Fruit fly (Drosophila melanogaster) whole organism, wandering third instar larva: ENCODE results near the gene CG33288.

Source experiments
- Abd-B ChIP-seq: fragments of >200 bp; optimal IDR thresholded peaks from 2 replicates; lab custom pipeline; 2017; ENCODE audit warnings: missing biosample characterization, missing genetic modification characterization
- CG32264 ChIP-seq: fragments of 200-800 bp; sonication (Bioruptor generic); optimal IDR thresholded peaks from 2 replicates; lab custom pipeline; 2016; ENCODE audit warnings: missing biosample characterization, missing genetic modification characterization
- CG9705 ChIP-seq: fragments of 200-800 bp; sonication (Bioruptor generic); optimal IDR thresholded peaks from 2 replicates; lab custom pipeline; 2018; ENCODE audit warnings: missing biosample characterization, mild to moderate bottlenecking, missing genetic modification characterization
- CrebA ChIP-seq: fragments of 200-800 bp; sonication (Bioruptor generic); optimal IDR thresholded peaks from 2 replicates; lab custom pipeline; 2016; ENCODE audit warnings: missing biosample characterization, mild to moderate bottlenecking, missing genetic modification characterization, borderline replicate concordance
- Dfd ChIP-seq: fragments of >200 bp; optimal IDR thresholded peaks from 2 replicates; lab custom pipeline; 2017; ENCODE audit warnings: missing biosample characterization, missing genetic modification characterization
- Dif ChIP-seq: fragments of 200-275, 200-300 bp; sonication (Bioruptor generic); optimal IDR thresholded peaks from 2 replicates; lab custom pipeline; 2018; ENCODE audit warnings: missing biosample characterization, missing genetic modification characterization; ENCODE audit not compliant: partially characterized antibody
- GATAd ChIP-seq: sonication (Bioruptor generic); optimal IDR thresholded peaks from 2 replicates; lab custom pipeline; 2016; ENCODE audit warnings: missing biosample characterization, missing genetic modification characterization
- HLH106 ChIP-seq: fragments of 200-800 bp; optimal IDR thresholded peaks from 3 replicates; lab custom pipeline; 2019; ENCODE audit warnings: missing biosample characterization, mild to moderate bottlenecking, missing genetic modification characterization, moderate library complexity
- Hr78 ChIP-seq: fragments of >200 bp; optimal IDR thresholded peaks from 2 replicates; lab custom pipeline; 2017; ENCODE audit warnings: missing biosample characterization, missing genetic modification characterization
- Hr83 ChIP-seq: fragments of 200-300 bp; sonication (Bioruptor generic); optimal IDR thresholded peaks from 2 replicates; lab custom pipeline; 2016; ENCODE audit warnings: missing biosample characterization, mild to moderate bottlenecking, missing genetic modification characterization, moderate library complexity; ENCODE audit not compliant: poor library complexity, severe bottlenecking
- Jra ChIP-seq: sonication (Bioruptor generic); optimal IDR thresholded peaks from 2 replicates; lab custom pipeline; 2016; ENCODE audit warnings: missing biosample characterization, missing genetic modification characterization
- Mio ChIP-seq: sonication (Bioruptor generic); optimal IDR thresholded peaks from 2 replicates; lab custom pipeline; 2016; ENCODE audit warnings: missing biosample characterization, missing genetic modification characterization
- Myc ChIP-seq: fragments of >200 bp; optimal IDR thresholded peaks from 2 replicates; lab custom pipeline; 2017
- N ChIP-seq: fragments of >200 bp; optimal IDR thresholded peaks from 2 replicates; lab custom pipeline; 2018; ENCODE audit warnings: missing biosample characterization, missing external identifiers, missing genetic modification characterization
- OdsH ChIP-seq: fragments of 200-800 bp; sonication (Bioruptor generic); optimal IDR thresholded peaks from 2 replicates; lab custom pipeline; 2016; ENCODE audit warnings: missing biosample characterization, mild to moderate bottlenecking, missing genetic modification characterization
- Rel ChIP-seq, 2 experiments: fragments of 200-800 bp; sonication (Bioruptor generic) in 1 of 2; optimal IDR thresholded peaks; 2 replicates in 1 of 2; 3 replicates in 1 of 2; lab custom pipeline; 2016 to 2019; ENCODE audit warnings: mild to moderate bottlenecking in 2 of 2, missing biosample characterization in 2 of 2, missing genetic modification characterization in 2 of 2, moderate library complexity in 1 of 2
- Sp1 ChIP-seq: fragments of 200-800 bp; sonication (Bioruptor generic); optimal IDR thresholded peaks from 3 replicates; lab custom pipeline; 2019; ENCODE audit warnings: missing biosample characterization, mild to moderate bottlenecking, missing genetic modification characterization, moderate library complexity
- Vsx2 ChIP-seq: fragments of 200-300, 225-300 bp; sonication (Bioruptor generic); optimal IDR thresholded peaks from 2 replicates; lab custom pipeline; 2018; ENCODE audit warnings: missing biosample characterization, missing genetic modification characterization; ENCODE audit not compliant: partially characterized antibody
- br ChIP-seq: fragments of 200-800 bp; sonication (Bioruptor generic); optimal IDR thresholded peaks from 2 replicates; lab custom pipeline; 2016; ENCODE audit warnings: missing biosample characterization, missing genetic modification characterization
- brk ChIP-seq: fragments of 200-800 bp; sonication (Bioruptor generic); optimal IDR thresholded peaks from 2 replicates; lab custom pipeline; 2016; ENCODE audit warnings: missing biosample characterization, mild to moderate bottlenecking, missing genetic modification characterization
- dl ChIP-seq, 2 experiments: fragments of 175-275, 200-275 bp in 1 of 2; fragments of 200-275 bp in 1 of 2; sonication (Bioruptor generic); optimal IDR thresholded peaks; lab custom pipeline; 2018; ENCODE audit warnings: mild to moderate bottlenecking in 2 of 2, missing biosample characterization in 2 of 2, missing genetic modification characterization in 2 of 2, moderate library complexity in 2 of 2; ENCODE audit not compliant: partially characterized antibody in 2 of 2, insufficient read depth in 1 of 2
- dmrt93B ChIP-seq: fragments of 200-800 bp; sonication (Bioruptor generic); optimal IDR thresholded peaks from 2 replicates; lab custom pipeline; 2018; ENCODE audit warnings: missing biosample characterization, mild to moderate bottlenecking, missing genetic modification characterization
- dsf ChIP-seq: sonication (Bioruptor generic); optimal IDR thresholded peaks from 2 replicates; lab custom pipeline; 2016; ENCODE audit warnings: missing biosample characterization, missing genetic modification characterization, borderline replicate concordance
- ey ChIP-seq: fragments of 200-800 bp; sonication (Bioruptor generic); optimal IDR thresholded peaks from 2 replicates; lab custom pipeline; 2016; ENCODE audit warnings: missing biosample characterization, missing genetic modification characterization
- foxo ChIP-seq, 2 experiments: fragments of 200-800 bp; sonication (Bioruptor generic); optimal IDR thresholded peaks; 2 replicates in 1 of 2; 3 replicates in 1 of 2; lab custom pipeline; 2016 to 2017; ENCODE audit warnings: missing biosample characterization in 2 of 2, missing genetic modification characterization in 2 of 2
- fru ChIP-seq: fragments of 200-800 bp; sonication (Bioruptor generic); optimal IDR thresholded peaks from 3 replicates; lab custom pipeline; 2016; ENCODE audit warnings: missing biosample characterization, mild to moderate bottlenecking, missing genetic modification characterization
- h ChIP-seq: fragments of 200-800 bp; sonication (Bioruptor generic); optimal IDR thresholded peaks from 3 replicates; lab custom pipeline; 2016; ENCODE audit warnings: missing biosample characterization, mild to moderate bottlenecking, missing genetic modification characterization
- jim ChIP-seq: fragments of 175-275, 200-325 bp; sonication (Bioruptor generic); optimal IDR thresholded peaks from 2 replicates; lab custom pipeline; 2016; ENCODE audit warnings: missing biosample characterization, mild to moderate bottlenecking, missing genetic modification characterization
- lola ChIP-seq: fragments of >200 bp; optimal IDR thresholded peaks from 2 replicates; lab custom pipeline; 2017; ENCODE audit warnings: missing biosample characterization, missing genetic modification characterization
- psq ChIP-seq: fragments of 200-800 bp; sonication (Bioruptor generic); optimal IDR thresholded peaks from 3 replicates; lab custom pipeline; 2017; ENCODE audit warnings: missing biosample characterization, mild to moderate bottlenecking, missing genetic modification characterization, moderate library complexity
- rgr ChIP-seq: fragments of 200-800 bp; sonication (Bioruptor generic); optimal IDR thresholded peaks from 3 replicates; lab custom pipeline; 2016; ENCODE audit warnings: missing biosample characterization, mild to moderate bottlenecking, missing genetic modification characterization
- sage ChIP-seq: fragments of 200-800 bp; sonication (Bioruptor generic); optimal IDR thresholded peaks from 2 replicates; lab custom pipeline; 2016; ENCODE audit warnings: missing biosample characterization, mild to moderate bottlenecking, missing genetic modification characterization
- sv ChIP-seq: fragments of 200-800 bp; sonication (Bioruptor generic); optimal IDR thresholded peaks from 3 replicates; lab custom pipeline; 2016; ENCODE audit warnings: missing biosample characterization, missing genetic modification characterization
- usp ChIP-seq: fragments of >200 bp; optimal IDR thresholded peaks from 2 replicates; lab custom pipeline; 2017; ENCODE audit warnings: missing biosample characterization, missing genetic modification characterization
- woc ChIP-seq: sonication (Bioruptor generic); optimal IDR thresholded peaks from 2 replicates; lab custom pipeline; 2016; ENCODE audit warnings: missing biosample characterization, mild to moderate bottlenecking, missing genetic modification characterization

CG33288 gene

dm6 chr3L:21433098-21433497 lies 5.5 kb downstream of the CG33288 start, which contains the start of the genes barc and Aef1:
Gene barc (minus strand): TSS chr3L:21433134.
Gene Aef1 (plus strand): TSS chr3L:21433422.
- no peak for TF ChIP-seq Hr78 (GFP tag; lab: Kevin White, UChicago)
- no peak for TF ChIP-seq N (GFP tag; lab: Kevin White, UChicago)
- no peak for TF ChIP-seq sage (GFP tag; lab: Kevin White, UChicago)
- no peak for TF ChIP-seq Jra (GFP tag; lab: Kevin White, UChicago)
- TF ChIP-seq br (GFP tag; lab: Kevin White, UChicago) = peak; percentile 83
- TF ChIP-seq dmrt93B (GFP tag; lab: Kevin White, UChicago) = peak; percentile 85
- peak; percentile 90 for TF ChIP-seq HLH106 (tag; lab: Kevin White, UChicago)
- peak; percentile 16 for TF ChIP-seq Mio (GFP tag; lab: Kevin White, UChicago)
- no peak for TF ChIP-seq CrebA
- TF ChIP-seq CG32264 (GFP tag; lab: Kevin White, UChicago) = peak; percentile 26
- TF ChIP-seq rgr (GFP tag; lab: Kevin White, UChicago) = peak; percentile 88
- TF ChIP-seq usp = no peak
- TF ChIP-seq CG9705 (GFP tag; lab: Kevin White, UChicago) = peak; percentile 77
- peak; percentile 79 for TF ChIP-seq sv (GFP tag; lab: Kevin White, UChicago)
- peak; percentile 84 for TF ChIP-seq fru (GFP tag; lab: Kevin White, UChicago)
- TF ChIP-seq Sp1 (GFP tag; lab: Kevin White, UChicago) = peak; percentile 73
- no peak for TF ChIP-seq lola (GFP tag; lab: Kevin White, UChicago)
- peak; percentile 81 for TF ChIP-seq psq (GFP tag; lab: Kevin White, UChicago)
- TF ChIP-seq Dfd (GFP tag; lab: Kevin White, UChicago) = no peak
- no peak for TF ChIP-seq Vsx2 (GFP tag; lab: Kevin White, UChicago)
- TF ChIP-seq Abd-B (GFP tag; lab: Kevin White, UChicago) = no peak
- TF ChIP-seq Myc = peak; percentile 17
- peak; percentile 36 for TF ChIP-seq dsf (GFP tag; lab: Kevin White, UChicago)
- TF ChIP-seq GATAd (GFP tag; lab: Kevin White, UChicago) = peak; percentile 74
- TF ChIP-seq h (GFP tag; lab: Kevin White, UChicago) = peak; percentile 90
- no peak for TF ChIP-seq jim (GFP tag; lab: Kevin White, UChicago)
- peak in 1 of 2 experiments; percentile 91 for TF ChIP-seq foxo (GFP tag; optimal IDR thresholded peaks at IDR 0.05; lab: Kevin White, UChicago)
- peak; percentile 35 for TF ChIP-seq Hr83 (GFP tag; lab: Kevin White, UChicago)
- TF ChIP-seq dl (GFP tag; optimal IDR thresholded peaks at IDR 0.05; lab: Kevin White, UChicago; ENCODE audit: insufficient read depth in 1 of 2, partially characterized antibody in 2 of 2) = no peak
- TF ChIP-seq ey (GFP tag; lab: Kevin White, UChicago) = peak; percentile 88
- peak; percentile 93 for TF ChIP-seq woc (GFP tag; lab: Kevin White, UChicago)
- no peak for TF ChIP-seq brk (GFP tag; lab: Kevin White, UChicago)
- TF ChIP-seq Rel (GFP tag; optimal IDR thresholded peaks at IDR 0.05; lab: Kevin White, UChicago) = no peak
- TF ChIP-seq Rel (tag; optimal IDR thresholded peaks at IDR 0.05; lab: Kevin White, UChicago) = no peak
- TF ChIP-seq OdsH (GFP tag; lab: Kevin White, UChicago) = peak; percentile 82
- TF ChIP-seq Dif (GFP tag; lab: Kevin White, UChicago) = no peak

- TF ChIP-seq sv (GFP tag; lab: Kevin White, UChicago) (no peak), Rel (GFP tag; optimal IDR thresholded peaks at IDR 0.05; lab: Kevin White, UChicago) (no peak), Rel (tag; optimal IDR thresholded peaks at IDR 0.05; lab: Kevin White, UChicago) (peak; percentile 39), dl (GFP tag; optimal IDR thresholded peaks at IDR 0.05; lab: Kevin White, UChicago; ENCODE audit: insufficient read depth in 1 of 2, partially characterized antibody in 2 of 2) (peak in 1 of 2 experiments; percentile 0), OdsH (GFP tag; lab: Kevin White, UChicago) (peak; percentile 7), Hr83 (GFP tag; lab: Kevin White, UChicago) (no peak), HLH106 (tag; lab: Kevin White, UChicago) (no peak), foxo (GFP tag; optimal IDR thresholded peaks at IDR 0.05; lab: Kevin White, UChicago) (no peak), Jra (GFP tag; lab: Kevin White, UChicago) (no peak)
- TF ChIP-seq, all 38 proteins: peak for 3
These were observed 6.3 kb downstream of the CG33288 start for dm6 chr3L:21433744-21434384.
